Worm (Caenorhabditis elegans) whole organism, early embryonic: Measurements from ENCODE around the gene C17G10.13.

Experiments
- F13C5.2 ChIP-seq: sonication (generic microtip); optimal IDR thresholded peaks from 2 replicates; lab custom pipeline; 2017; ENCODE audit warnings: mild to moderate bottlenecking, missing genetic modification characterization, inconsistent platforms, missing compliant biosample characterization
- ama-1 ChIP-seq: fragments of 150-350 bp; optimal IDR thresholded peaks from 2 replicates; lab custom pipeline; 2014
- ets-7 ChIP-seq: sonication (generic microtip); optimal IDR thresholded peaks from 2 replicates; lab custom pipeline; 2016; ENCODE audit warnings: missing genotype, missing genetic modification characterization, missing compliant biosample characterization
- flt-1 ChIP-seq: fragments of 200-800 bp; sonication (Bioruptor generic); IDR thresholded peaks from 2 replicates; pipeline ENCODE4 v1.3.6; 2022; ENCODE audit warnings: missing genetic modification characterization, missing compliant biosample characterization
- hmg-4 ChIP-seq: fragments of 200-800 bp; sonication (Bioruptor generic); optimal IDR thresholded peaks from 2 replicates; lab custom pipeline; 2018; ENCODE audit warnings: mild to moderate bottlenecking, missing genetic modification characterization, missing compliant biosample characterization
- hnd-1 ChIP-seq: sonication (generic microtip); optimal IDR thresholded peaks from 2 replicates; lab custom pipeline; 2016; ENCODE audit warnings: missing genetic modification characterization, missing compliant biosample characterization
- tbx-37 ChIP-seq: fragments of 200-800 bp; sonication (Bioruptor generic); conservative IDR thresholded peaks from 2 replicates; pipeline ENCODE4 v1.3.6; 2022; ENCODE audit warnings: missing genetic modification reagents, missing genetic modification characterization, missing compliant biosample characterization
- tra-4 ChIP-seq: sonication (generic microtip); optimal IDR thresholded peaks from 2 replicates; lab custom pipeline; 2017; ENCODE audit warnings: missing genetic modification characterization, missing compliant biosample characterization

ce11 chrII:5544764-5545163 is 44.8 kb downstream of the C17G10.13 start, which contains the start of gene ins-13:
- TF ChIP-seq flt-1 (GFP tag; lab: Robert Waterston, UW) (no peak), ama-1 (no peak), F13C5.2 (tag; lab: Kevin White, UChicago) (no peak), tra-4 (no peak), tbx-37 (no peak), ets-7 (tag; lab: Kevin White, UChicago) (no peak), hmg-4 (GFP tag; lab: Kevin White, UChicago) (no peak), hnd-1 (tag; lab: Kevin White, UChicago) (no peak)
